3 fruit fly cellular contexts compared by ENCODE assay signal in genomic region chrX:1303961-1304360, dm6.
TF ChIP-seq lines count a peak whose summit lies in the region.

No protein-coding gene starts in this region.

- no peak for TF ChIP-seq CTCF in whole organism, embryonic (GFP tag; optimal IDR thresholded peaks at IDR 0.05; lab: Kevin White, UChicago)

TF ChIP-seq in whole organism, embryonic, 481 proteins besides CTCF, POLR2A, EP300 and RAD21:
- TF ChIP-seq CG1792 (GFP tag; optimal IDR thresholded peaks at IDR 0.05; lab: Kevin White, UChicago), result no peak
- TF ChIP-seq sd (tag; optimal IDR thresholded peaks at IDR 0.05; lab: Kevin White, UChicago), result peak; percentile 36
- TF ChIP-seq pros (GFP tag; optimal IDR thresholded peaks at IDR 0.05; lab: Kevin White, UChicago), result peak; percentile 10
- peak; percentile 51; the same call in 1 of the 2 replicates for TF ChIP-seq vvl (GFP tag; IDR thresholded peaks at IDR 0.05; lab: Robert Waterston, UW)
- TF ChIP-seq Lim3 (GFP tag; IDR thresholded peaks at IDR 0.05; lab: Robert Waterston, UW), result no peak
- TF ChIP-seq Blimp-1 (GFP tag; optimal IDR thresholded peaks at IDR 0.05; lab: Kevin White, UChicago), result peak; percentile 98

TF ChIP-seq in whole organism, prepupa, 60 proteins besides CTCF, POLR2A, EP300 and RAD21:
- peak; percentile 50 for TF ChIP-seq Eip78C (GFP tag; lab: Kevin White, UChicago)
- peak; percentile 95 for TF ChIP-seq Blimp-1 (GFP tag; optimal IDR thresholded peaks at IDR 0.05; lab: Kevin White, UChicago)
- TF ChIP-seq CG11294 (GFP tag; IDR thresholded peaks at IDR 0.05; lab: Robert Waterston, UW), result no peak

TF ChIP-seq in whole organism, pupa, 21 proteins besides CTCF, POLR2A, EP300 and RAD21:
- TF ChIP-seq CG34367 (tag; optimal IDR thresholded peaks at IDR 0.05; lab: Kevin White, UChicago) (no peak), Snoo (tag; optimal IDR thresholded peaks at IDR 0.05; lab: Kevin White, UChicago) (peak; percentile 31)
TF ChIP-seq in whole organism, pupa: peak in this region for 1.

Comparison
In these comparisons a context has a peak if more than half of its experiments do, and no peak if none do; other contexts are left out.
1. Of the 7 proteins assayed by ChIP-seq in both whole organism, embryonic and whole organism, prepupa: peak only in whole organism, embryonic: none; only in whole organism, prepupa: none; in both: Blimp-1; in neither: 6.